Fruit fly (Drosophila melanogaster): Measurements from ENCODE around the gene CG43072.
A peak's percentile ranks its signal among the peaks of the same experiment; 100 is the strongest.

Gene CG43072

dm6 chr3L:21050068-21050736 is 15.4 kb upstream of the CG43072 start:
- TF ChIP-seq Abd-B (GFP tag; optimal IDR thresholded peaks at IDR 0.05) (no peak), lola (GFP tag; optimal IDR thresholded peaks at IDR 0.05) (no peak), brk (GFP tag; optimal IDR thresholded peaks at IDR 0.05) (no peak), psq (GFP tag; optimal IDR thresholded peaks at IDR 0.05) (no peak), sv (GFP tag; optimal IDR thresholded peaks at IDR 0.05) (no peak), dsf (GFP tag; optimal IDR thresholded peaks at IDR 0.05; ENCODE audit: borderline replicate concordance) (no peak), GATAd (GFP tag; optimal IDR thresholded peaks at IDR 0.05) (no peak), CrebA (GFP tag; optimal IDR thresholded peaks at IDR 0.05; ENCODE audit: borderline replicate concordance) (no peak), jim (GFP tag; optimal IDR thresholded peaks at IDR 0.05) (no peak), ey (GFP tag; optimal IDR thresholded peaks at IDR 0.05) (no peak), pan (optimal IDR thresholded peaks at IDR 0.05) (no peak), tai (GFP tag; optimal IDR thresholded peaks at IDR 0.05) (no peak), Hr83 (GFP tag; optimal IDR thresholded peaks at IDR 0.05; ENCODE audit: poor library complexity, severe bottlenecking) (no peak)

dm6 chr3L:21052191-21052951 is 13.3 kb upstream of the CG43072 start:
- TF ChIP-seq Rel (GFP tag; optimal IDR thresholded peaks at IDR 0.05) = no peak
- TF ChIP-seq Rel (tag; optimal IDR thresholded peaks at IDR 0.05) = peak; percentile 22
- TF ChIP-seq fru (GFP tag; optimal IDR thresholded peaks at IDR 0.05) = no peak
- no peak for TF ChIP-seq psq (GFP tag; optimal IDR thresholded peaks at IDR 0.05)
- TF ChIP-seq Hr78 (GFP tag; optimal IDR thresholded peaks at IDR 0.05) = no peak
- no peak for TF ChIP-seq CG9705 (GFP tag; optimal IDR thresholded peaks at IDR 0.05)
- TF ChIP-seq Mio (GFP tag; optimal IDR thresholded peaks at IDR 0.05) = no peak
- TF ChIP-seq Hr83 (GFP tag; optimal IDR thresholded peaks at IDR 0.05; ENCODE audit: poor library complexity, severe bottlenecking) = no peak
- no peak for TF ChIP-seq usp (GFP tag; optimal IDR thresholded peaks at IDR 0.05)
- peak; percentile 24 for TF ChIP-seq rgr (GFP tag; optimal IDR thresholded peaks at IDR 0.05)
- TF ChIP-seq tai (GFP tag; optimal IDR thresholded peaks at IDR 0.05) = no peak
- TF ChIP-seq GATAd (GFP tag; optimal IDR thresholded peaks at IDR 0.05) = no peak
- no peak for TF ChIP-seq br (GFP tag; optimal IDR thresholded peaks at IDR 0.05)
- TF ChIP-seq dl (GFP tag; optimal IDR thresholded peaks at IDR 0.05; ENCODE audit: insufficient read depth in 1 of 2, partially characterized antibody in 2 of 2) = no peak
- TF ChIP-seq h (GFP tag; optimal IDR thresholded peaks at IDR 0.05) = no peak
- TF ChIP-seq dsf (GFP tag; optimal IDR thresholded peaks at IDR 0.05; ENCODE audit: borderline replicate concordance) = no peak
- no peak for TF ChIP-seq Myc (optimal IDR thresholded peaks at IDR 0.05)
- no peak for TF ChIP-seq lola (GFP tag; optimal IDR thresholded peaks at IDR 0.05)
- TF ChIP-seq Dif (GFP tag; optimal IDR thresholded peaks at IDR 0.05; ENCODE audit: partially characterized antibody) = no peak
- TF ChIP-seq Dfd (GFP tag; optimal IDR thresholded peaks at IDR 0.05) = peak; percentile 93
- no peak for TF ChIP-seq jim (GFP tag; optimal IDR thresholded peaks at IDR 0.05)
- no peak for TF ChIP-seq Sp1 (GFP tag; optimal IDR thresholded peaks at IDR 0.05)
- no peak for TF ChIP-seq pan (optimal IDR thresholded peaks at IDR 0.05)
- no peak for TF ChIP-seq sage (GFP tag; optimal IDR thresholded peaks at IDR 0.05)
- TF ChIP-seq Jra (GFP tag; optimal IDR thresholded peaks at IDR 0.05) = no peak

dm6 chr3L:21053763-21054162 is 11.9 kb upstream of the CG43072 start:
- TF ChIP-seq br (GFP tag; optimal IDR thresholded peaks at IDR 0.05) (no peak), jim (GFP tag; optimal IDR thresholded peaks at IDR 0.05) (no peak), dsf (GFP tag; optimal IDR thresholded peaks at IDR 0.05; ENCODE audit: borderline replicate concordance) (no peak), woc (GFP tag; optimal IDR thresholded peaks at IDR 0.05) (peak; percentile 9), HLH106 (tag; optimal IDR thresholded peaks at IDR 0.05) (no peak), Abd-B (GFP tag; optimal IDR thresholded peaks at IDR 0.05) (no peak), rgr (GFP tag; optimal IDR thresholded peaks at IDR 0.05) (peak; percentile 34), psq (GFP tag; optimal IDR thresholded peaks at IDR 0.05) (peak; percentile 19), Hr78 (GFP tag; optimal IDR thresholded peaks at IDR 0.05) (no peak), Vsx2 (GFP tag; optimal IDR thresholded peaks at IDR 0.05; ENCODE audit: partially characterized antibody) (no peak), Dfd (GFP tag; optimal IDR thresholded peaks at IDR 0.05) (no peak), Mio (GFP tag; optimal IDR thresholded peaks at IDR 0.05) (no peak), dl (GFP tag; optimal IDR thresholded peaks at IDR 0.05; ENCODE audit: insufficient read depth in 1 of 2, partially characterized antibody in 2 of 2) (no peak), Sp1 (GFP tag; optimal IDR thresholded peaks at IDR 0.05) (no peak), ey (GFP tag; optimal IDR thresholded peaks at IDR 0.05) (peak; percentile 34), CrebA (GFP tag; optimal IDR thresholded peaks at IDR 0.05; ENCODE audit: borderline replicate concordance) (no peak), CG9705 (GFP tag; optimal IDR thresholded peaks at IDR 0.05) (no peak), sage (GFP tag; optimal IDR thresholded peaks at IDR 0.05) (no peak), N (GFP tag; optimal IDR thresholded peaks at IDR 0.05) (no peak), CG32264 (GFP tag; optimal IDR thresholded peaks at IDR 0.05) (no peak), tai (GFP tag; optimal IDR thresholded peaks at IDR 0.05) (peak; percentile 7), h (GFP tag; optimal IDR thresholded peaks at IDR 0.05) (peak; percentile 39), Myc (optimal IDR thresholded peaks at IDR 0.05) (no peak), usp (GFP tag; optimal IDR thresholded peaks at IDR 0.05) (no peak), Jra (GFP tag; optimal IDR thresholded peaks at IDR 0.05) (no peak), pan (optimal IDR thresholded peaks at IDR 0.05) (no peak), Hnf4 (GFP tag; optimal IDR thresholded peaks at IDR 0.05) (no peak), lola (GFP tag; optimal IDR thresholded peaks at IDR 0.05) (no peak), Hr83 (GFP tag; optimal IDR thresholded peaks at IDR 0.05; ENCODE audit: poor library complexity, severe bottlenecking) (no peak), Rel (GFP tag; optimal IDR thresholded peaks at IDR 0.05) (no peak), Rel (tag; optimal IDR thresholded peaks at IDR 0.05) (no peak), dmrt93B (GFP tag; optimal IDR thresholded peaks at IDR 0.05) (no peak), Dif (GFP tag; optimal IDR thresholded peaks at IDR 0.05; ENCODE audit: partially characterized antibody) (no peak), sv (GFP tag; optimal IDR thresholded peaks at IDR 0.05) (peak; percentile 70), foxo (GFP tag; optimal IDR thresholded peaks at IDR 0.05) (peak in 1 of 2 experiments; percentile 27), OdsH (GFP tag; optimal IDR thresholded peaks at IDR 0.05) (no peak), GATAd (GFP tag; optimal IDR thresholded peaks at IDR 0.05) (no peak)

Measured in whole organism, wandering third instar larva.